Worm (Caenorhabditis elegans): ENCODE measurements around the gene C18H9.1.

C18H9.1 gene

DNA sequence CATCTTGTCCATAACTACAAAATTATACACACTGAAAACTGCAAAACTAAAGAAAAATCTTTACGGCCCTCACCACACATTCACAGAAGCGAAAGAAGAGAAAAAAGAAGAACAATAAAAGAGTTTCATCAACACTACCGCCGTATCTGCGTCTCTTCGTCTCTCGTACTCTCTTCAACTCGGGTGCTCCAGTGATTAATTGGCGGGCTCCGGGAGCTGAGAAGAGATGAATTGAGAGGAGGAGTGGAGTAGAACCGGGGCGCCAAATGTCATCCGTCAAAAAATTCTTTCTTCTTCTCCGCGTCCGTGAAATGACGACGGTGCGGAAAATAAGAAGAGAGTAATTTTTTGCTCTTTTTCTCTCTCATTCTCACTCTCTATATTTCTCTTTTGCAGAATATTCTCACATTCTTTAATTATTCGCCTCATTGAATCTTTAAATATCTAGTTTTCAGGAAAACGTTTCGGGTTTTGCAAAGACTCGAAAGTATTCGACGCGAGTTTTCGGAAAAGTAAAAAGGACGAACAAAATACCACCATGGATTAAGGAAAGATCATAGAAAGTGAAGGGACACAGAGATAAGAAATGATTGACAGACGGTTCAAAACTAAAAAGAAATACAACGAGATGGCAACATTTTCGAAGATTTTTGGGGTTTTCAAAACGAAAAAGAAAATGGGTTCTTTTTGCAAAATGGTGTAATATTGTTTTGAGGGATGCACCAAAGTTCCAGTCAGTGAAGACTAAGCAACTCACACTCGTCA lies 8.8 kb downstream of the C18H9.1 start (continued):
- no peak for TF ChIP-seq elt-2 (tag; optimal IDR thresholded peaks at IDR 0.05)

DNA sequence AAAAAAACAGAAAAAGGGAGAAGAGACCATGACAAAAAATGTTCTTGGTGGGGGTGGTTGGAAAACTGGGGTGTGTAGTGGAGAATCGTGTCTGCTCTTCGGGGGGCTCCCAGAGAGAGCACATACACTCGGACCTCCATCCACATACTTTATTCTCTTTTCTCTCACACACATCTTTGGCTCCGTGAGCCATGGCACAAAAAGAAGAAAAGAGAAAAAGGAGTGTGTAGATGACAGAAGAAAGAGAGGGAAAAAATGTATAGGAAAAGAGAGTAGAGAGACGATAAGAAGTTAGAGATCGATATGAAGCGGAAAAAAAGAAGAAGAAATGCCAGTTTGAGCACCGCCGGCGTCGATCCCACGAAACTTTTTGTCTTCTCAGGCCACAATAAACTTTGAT lies 10.1 kb downstream of the C18H9.1 start:
- TF ChIP-seq snu-23 (GFP tag; optimal IDR thresholded peaks at IDR 0.05) (peak; percentile 58), aly-2 (tag; optimal IDR thresholded peaks at IDR 0.05) (no peak), unc-86 (tag; optimal IDR thresholded peaks at IDR 0.05) (no peak), unc-130 (tag; optimal IDR thresholded peaks at IDR 0.05) (no peak), xbp-1 (tag; optimal IDR thresholded peaks at IDR 0.05) (peak; percentile 14), tbx-2 (tag; optimal IDR thresholded peaks at IDR 0.05) (peak; percentile 13), C04F5.9 (tag; optimal IDR thresholded peaks at IDR 0.05) (no peak), lin-35 (GFP tag; optimal IDR thresholded peaks at IDR 0.05) (peak in 1 of 2 experiments; percentile 18), C34B4.2 (tag; optimal IDR thresholded peaks at IDR 0.05) (no peak), fos-1 (tag; optimal IDR thresholded peaks at IDR 0.05) (no peak), nhr-47 (tag; optimal IDR thresholded peaks at IDR 0.05) (peak; percentile 29), nhr-77 (tag; optimal IDR thresholded peaks at IDR 0.05) (no peak), nhr-20 (tag; optimal IDR thresholded peaks at IDR 0.05) (peak; percentile 8), dsc-1 (tag; optimal IDR thresholded peaks at IDR 0.05) (peak; percentile 14), sox-4 (tag; optimal IDR thresholded peaks at IDR 0.05) (no peak), mep-1 (tag; optimal IDR thresholded peaks at IDR 0.05) (peak; percentile 40), lin-14 (GFP tag; optimal IDR thresholded peaks at IDR 0.05) (peak; percentile 90), Y116A8C.19 (tag; optimal IDR thresholded peaks at IDR 0.05; ENCODE audit: borderline replicate concordance) (no peak), mab-9 (GFP tag; IDR thresholded peaks at IDR 0.05) (no peak), swsn-7 (tag; optimal IDR thresholded peaks at IDR 0.05) (peak; percentile 40), nhr-71 (tag; optimal IDR thresholded peaks at IDR 0.05) (peak; percentile 62), dpl-1 (GFP tag; optimal IDR thresholded peaks at IDR 0.05) (peak in 1 of 3 experiments; percentile 13), C16A3.4 (tag; optimal IDR thresholded peaks at IDR 0.05) (peak; percentile 23), fkh-10 (GFP tag; optimal IDR thresholded peaks at IDR 0.05) (peak; percentile 8), ceh-88 (GFP tag; IDR thresholded peaks at IDR 0.05) (no peak), rnt-1 (tag; optimal IDR thresholded peaks at IDR 0.05) (peak; percentile 49), egl-13 (tag; optimal IDR thresholded peaks at IDR 0.05) (no peak), efl-1 (optimal IDR thresholded peaks at IDR 0.05) (peak; percentile 14 to 28), efl-1 (GFP tag; optimal IDR thresholded peaks at IDR 0.05 in 1 of 2) (peak in 1 of 2 experiments; percentile 18), ceh-82 (tag; optimal IDR thresholded peaks at IDR 0.05) (peak in 2 of 3 experiments; percentile 33 to 57), nhr-19 (GFP tag; conservative IDR thresholded peaks at IDR 0.05) (peak; percentile 32; the same call in 1 of the 2 replicates), lin-13 (GFP tag; optimal IDR thresholded peaks at IDR 0.05) (no peak), zag-1 (tag; optimal IDR thresholded peaks at IDR 0.05) (no peak), zip-4 (GFP tag; optimal IDR thresholded peaks at IDR 0.05) (no peak), lsy-2 (tag; optimal IDR thresholded peaks at IDR 0.05) (peak; percentile 9 to 66), isw-1 (GFP tag; IDR thresholded peaks at IDR 0.05) (0 out of 2 replicates have a peak, but pooled peaks have one; percentile 19)

DNA sequence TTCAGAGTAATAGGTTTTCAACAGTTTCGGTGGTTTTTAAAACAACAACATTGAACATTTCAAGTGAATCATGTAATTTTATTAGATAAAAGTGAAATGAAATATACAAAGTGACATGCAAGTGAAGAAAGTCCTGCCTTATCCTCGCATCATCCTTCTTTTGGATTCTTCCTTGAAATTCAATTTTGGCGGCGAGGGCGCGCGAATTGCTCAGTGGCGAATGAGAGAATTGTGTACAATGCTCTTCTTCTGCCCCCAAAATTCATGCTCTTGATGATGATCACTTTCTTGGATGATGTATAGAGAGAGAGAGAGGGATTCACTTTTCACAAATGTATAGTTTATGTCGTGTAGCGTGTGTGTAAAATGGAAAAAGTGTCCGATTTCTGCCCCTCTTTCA lies 10.8 kb downstream of the C18H9.1 start:
- TF ChIP-seq ces-1 (GFP tag; optimal IDR thresholded peaks at IDR 0.05) (no peak), blmp-1 (tag; optimal IDR thresholded peaks at IDR 0.05) (peak; percentile 29), tlp-1 (tag; optimal IDR thresholded peaks at IDR 0.05) (no peak), nhr-19 (GFP tag; conservative IDR thresholded peaks at IDR 0.05) (no peak), ztf-4 (tag; optimal IDR thresholded peaks at IDR 0.05) (no peak), lin-14 (GFP tag; optimal IDR thresholded peaks at IDR 0.05) (peak; percentile 49), ets-5 (GFP tag; IDR thresholded peaks at IDR 0.05) (no peak), fkh-10 (GFP tag; optimal IDR thresholded peaks at IDR 0.05) (peak; percentile 67)
